Fruit fly (Drosophila melanogaster): ENCODE measurements around the gene CG34281.

dm6 chr3R:17646102-17647050 lies 33.7 kb downstream of the CG34281 start:
- TF ChIP-seq CG8478 (optimal IDR thresholded peaks at IDR 0.05) (no peak), CTCF (optimal IDR thresholded peaks at IDR 0.05) (no peak)
